Worm (Caenorhabditis elegans) whole organism, young adult: ENCODE data around the gene erd-2.2.

ENCODE experiments used
- B0019.2 ChIP-seq: fragments of 200-800 bp; sonication (Bioruptor generic); conservative IDR thresholded peaks from 2 replicates; pipeline ENCODE4 v1.3.6; 2022; ENCODE audit warnings: missing genetic modification reagents, missing genetic modification characterization, missing compliant biosample characterization
- B0336.3 ChIP-seq: fragments of 200-800 bp; sonication (Bioruptor generic); IDR thresholded peaks from 2 replicates; pipeline ENCODE4 v1.3.6; 2022; ENCODE audit warnings: missing genetic modification characterization, missing compliant biosample characterization
- F33H1.4 ChIP-seq: fragments of 200-800 bp; sonication (Bioruptor generic); IDR thresholded peaks from 2 replicates; pipeline ENCODE4 v1.3.6; 2022; ENCODE audit warnings: missing genetic modification reagents, missing genetic modification characterization, missing compliant biosample characterization
- Y53F4B.3 ChIP-seq: fragments of 200-800 bp; sonication (Bioruptor generic); IDR thresholded peaks from 2 replicates; pipeline ENCODE4 v1.3.6; 2022; ENCODE audit warnings: missing genetic modification reagents, missing genetic modification characterization, missing compliant biosample characterization
- Y53G8AR.9 ChIP-seq: fragments of 200-800 bp; sonication (Bioruptor generic); conservative IDR thresholded peaks from 2 replicates; pipeline ENCODE4 v1.3.6; 2022; ENCODE audit warnings: missing genetic modification reagents, missing genetic modification characterization, missing compliant biosample characterization
- Y67H2A.10 ChIP-seq: fragments of 200-800 bp; sonication (Bioruptor generic); conservative IDR thresholded peaks from 2 replicates; pipeline ENCODE4 v1.3.6; 2022; ENCODE audit warnings: missing genetic modification reagents, missing genetic modification characterization, missing compliant biosample characterization
- Y95B8A.8 ChIP-seq: fragments of 200-800 bp; sonication (Bioruptor generic); IDR thresholded peaks from 2 replicates; pipeline ENCODE4 v1.3.6; 2022; ENCODE audit warnings: missing genetic modification reagents, missing genetic modification characterization, missing compliant biosample characterization
- akir-1 ChIP-seq: fragments of 200-800 bp; sonication (Bioruptor generic); optimal IDR thresholded peaks from 2 replicates; lab custom pipeline; 2018; ENCODE audit warnings: mild to moderate bottlenecking, missing genetic modification characterization, moderate library complexity, missing compliant biosample characterization
- atf-7 ChIP-seq: sonication (generic microtip); optimal IDR thresholded peaks from 2 replicates; lab custom pipeline; 2017; ENCODE audit warnings: mild to moderate bottlenecking, missing genetic modification characterization, missing compliant biosample characterization
- attf-5 ChIP-seq: fragments of 200-800 bp; sonication (Bioruptor generic); optimal IDR thresholded peaks from 2 replicates; lab custom pipeline; 2018; ENCODE audit warnings: mild to moderate bottlenecking, missing genetic modification characterization, missing compliant biosample characterization
- attf-6 ChIP-seq: fragments of 200-800 bp; sonication (Bioruptor generic); IDR thresholded peaks from 2 replicates; pipeline ENCODE4 v1.3.6; 2022; ENCODE audit warnings: missing genetic modification reagents, missing genetic modification characterization, missing compliant biosample characterization
- bed-2 ChIP-seq: fragments of 200-800 bp; sonication (Bioruptor generic); IDR thresholded peaks from 2 replicates; pipeline ENCODE4 v1.3.6; 2022; ENCODE audit warnings: missing genetic modification reagents, missing genetic modification characterization, missing compliant biosample characterization
- ccch-3 ChIP-seq: fragments of 200-800 bp; sonication (Bioruptor generic); optimal IDR thresholded peaks from 2 replicates; lab custom pipeline; 2018; ENCODE audit warnings: mild to moderate bottlenecking, missing genetic modification characterization, missing compliant biosample characterization
- cebp-1 ChIP-seq, 2 experiments: fragments of 200-800 bp in 1 of 2; sonication (Bioruptor generic) in 1 of 2; sonication (generic microtip) in 1 of 2; IDR thresholded peaks in 1 of 2; optimal IDR thresholded peaks in 1 of 2; 2 replicates each; pipeline versions ENCODE4 v1.3.6 to Lab custom; 2017 to 2022; ENCODE audit warnings: missing compliant biosample characterization in 2 of 2, missing genetic modification characterization in 2 of 2, mild to moderate bottlenecking in 1 of 2, missing genetic modification reagents in 1 of 2, moderate library complexity in 1 of 2
- cebp-2 ChIP-seq: fragments of 200-800 bp; sonication (Bioruptor generic); IDR thresholded peaks from 2 replicates; pipeline ENCODE4 v1.3.6; 2022; ENCODE audit warnings: missing genetic modification characterization, missing compliant biosample characterization
- die-1 ChIP-seq: sonication (generic microtip); optimal IDR thresholded peaks from 2 replicates; lab custom pipeline; 2016; ENCODE audit warnings: missing genotype, mild to moderate bottlenecking, missing genetic modification characterization, missing compliant biosample characterization
- dpff-1 ChIP-seq: sonication (generic microtip); optimal IDR thresholded peaks from 2 replicates; lab custom pipeline; 2017; ENCODE audit warnings: mild to moderate bottlenecking, missing genetic modification characterization, missing compliant biosample characterization
- dpl-1 ChIP-seq: fragments of 150-350 bp; optimal IDR thresholded peaks from 2 replicates; lab custom pipeline; 2014; ENCODE audit warnings: missing biosample characterization, missing genetic modification reagents, missing genetic modification characterization
- egl-18 ChIP-seq: fragments of 200-800 bp; sonication (Bioruptor generic); IDR thresholded peaks from 2 replicates; pipeline ENCODE4 v1.3.6; 2022; ENCODE audit warnings: missing genetic modification reagents, missing genetic modification characterization, missing compliant biosample characterization
- egl-44 ChIP-seq: fragments of 200-800 bp; sonication (Bioruptor generic); IDR thresholded peaks from 2 replicates; pipeline ENCODE4 v1.3.6; 2022; ENCODE audit warnings: missing genetic modification reagents, missing genetic modification characterization, missing compliant biosample characterization
- egrh-3 ChIP-seq: fragments of 200-800 bp; sonication (Bioruptor generic); IDR thresholded peaks from 2 replicates; pipeline ENCODE4 v1.3.6; 2022; ENCODE audit warnings: missing genetic modification reagents, missing genetic modification characterization, missing compliant biosample characterization
- fkh-3 ChIP-seq: sonication (generic microtip); optimal IDR thresholded peaks from 2 replicates; lab custom pipeline; 2016; ENCODE audit warnings: mild to moderate bottlenecking, missing genetic modification characterization, missing compliant biosample characterization
- him-1 ChIP-seq: sonication (generic microtip); optimal IDR thresholded peaks from 2 replicates; lab custom pipeline; 2016; ENCODE audit warnings: missing genotype, missing genetic modification reagents, missing genetic modification characterization, missing compliant biosample characterization
- hlh-12 ChIP-seq: sonication (generic microtip); optimal IDR thresholded peaks from 2 replicates; lab custom pipeline; 2016; ENCODE audit warnings: missing genetic modification characterization, missing compliant biosample characterization
- hmg-1.2 ChIP-seq: fragments of 200-800 bp; sonication (Bioruptor generic); IDR thresholded peaks from 2 replicates; pipeline ENCODE4 v1.3.6; 2022; ENCODE audit warnings: missing genetic modification reagents, missing genetic modification characterization, missing compliant biosample characterization
- hmg-20 ChIP-seq: fragments of 200-800 bp; sonication (Bioruptor generic); IDR thresholded peaks from 2 replicates; pipeline ENCODE4 v1.3.6; 2022; ENCODE audit warnings: missing genetic modification reagents, missing genetic modification characterization, missing compliant biosample characterization
- hsf-1 ChIP-seq: fragments of 200-800 bp; sonication (Bioruptor generic); IDR thresholded peaks from 2 replicates; pipeline ENCODE4 v1.3.6; 2022; ENCODE audit warnings: missing genetic modification reagents, missing genetic modification characterization, missing compliant biosample characterization
- lsl-1 ChIP-seq: fragments of 200-800 bp; sonication (Bioruptor generic); optimal IDR thresholded peaks from 2 replicates; lab custom pipeline; 2018; ENCODE audit warnings: mild to moderate bottlenecking, missing genetic modification characterization, moderate library complexity, missing compliant biosample characterization
- lsy-27 ChIP-seq: sonication (generic microtip); optimal IDR thresholded peaks from 2 replicates; lab custom pipeline; 2017; ENCODE audit warnings: missing genetic modification characterization, mild to moderate bottlenecking, missing compliant biosample characterization, antibody characterized with exemption, missing genotype, borderline replicate concordance; ENCODE audit not compliant: insufficient read depth
- madf-10 ChIP-seq: sonication (generic microtip); optimal IDR thresholded peaks from 2 replicates; lab custom pipeline; 2016; ENCODE audit warnings: mild to moderate bottlenecking, missing genetic modification characterization, missing compliant biosample characterization
- madf-3 ChIP-seq: fragments of 200-800 bp; sonication (Bioruptor generic); IDR thresholded peaks from 2 replicates; pipeline ENCODE4 v1.3.6; 2022; ENCODE audit warnings: missing genetic modification reagents, missing genetic modification characterization, missing compliant biosample characterization
- nhr-80 ChIP-seq: sonication (generic microtip); optimal IDR thresholded peaks from 2 replicates; lab custom pipeline; 2016; ENCODE audit warnings: missing genetic modification characterization, missing compliant biosample characterization
- nhr-90 ChIP-seq: sonication (generic microtip); optimal IDR thresholded peaks from 2 replicates; lab custom pipeline; 2016; ENCODE audit warnings: missing genotype, mild to moderate bottlenecking, missing genetic modification characterization, missing compliant biosample characterization
- pha-4 ChIP-seq: fragments of 150-350 bp; sonication (generic microtip); optimal IDR thresholded peaks from 2 replicates; lab custom pipeline; 2014; ENCODE audit warnings: missing biosample characterization, missing genetic modification reagents, missing genetic modification characterization
- rec-8 ChIP-seq, 2 experiments: sonication (generic microtip); optimal IDR thresholded peaks; 2 replicates each; lab custom pipeline; 2016; ENCODE audit warnings: mild to moderate bottlenecking in 2 of 2, missing genetic modification characterization in 2 of 2, missing genetic modification reagents in 2 of 2, missing genotype in 2 of 2, missing biosample characterization in 1 of 2, missing compliant biosample characterization in 1 of 2, moderate library complexity in 1 of 2
- repo-1 ChIP-seq: sonication (generic microtip); optimal IDR thresholded peaks from 2 replicates; lab custom pipeline; 2017; ENCODE audit warnings: mild to moderate bottlenecking, missing genetic modification characterization, missing compliant biosample characterization
- rpc-1 ChIP-seq, 2 experiments: fragments of 150-350 bp in 1 of 2; sonication (generic microtip) in 1 of 2; optimal IDR thresholded peaks; 2 replicates each; lab custom pipeline; 2014 to 2018; ENCODE audit warnings: missing biosample characterization in 1 of 2, missing genetic modification characterization in 1 of 2, missing genetic modification reagents in 1 of 2, missing genotype in 1 of 2
- sdz-38 ChIP-seq: sonication (generic microtip); optimal IDR thresholded peaks from 2 replicates; lab custom pipeline; 2016; ENCODE audit warnings: missing genotype, missing genetic modification characterization, missing compliant biosample characterization
- sea-2 ChIP-seq: fragments of 200-800 bp; sonication (Bioruptor generic); IDR thresholded peaks from 2 replicates; pipeline ENCODE4 v1.3.6; 2022; ENCODE audit warnings: missing genetic modification characterization, missing compliant biosample characterization
- snpc-4 ChIP-seq, 5 experiments: fragments of 150-350 bp in 1 of 5; sonication (generic microtip) in 4 of 5; optimal IDR thresholded peaks; 2 replicates each; lab custom pipeline; 2014 to 2018; ENCODE audit warnings: missing genetic modification characterization in 5 of 5, missing biosample characterization in 3 of 5, antibody characterized with exemption in 2 of 5, mild to moderate bottlenecking in 2 of 5, missing compliant biosample characterization in 2 of 5, missing genotype in 2 of 5, moderate library complexity in 2 of 5, missing genetic modification reagents in 1 of 5
- xnd-1 ChIP-seq: sonication (generic microtip); optimal IDR thresholded peaks from 2 replicates; lab custom pipeline; 2016; ENCODE audit warnings: missing genotype, missing genetic modification reagents, missing genetic modification characterization, missing compliant biosample characterization
- ztf-26 ChIP-seq: sonication (generic microtip); optimal IDR thresholded peaks from 2 replicates; lab custom pipeline; 2017; ENCODE audit warnings: missing genetic modification characterization, missing compliant biosample characterization
- ztf-6 ChIP-seq: fragments of 200-800 bp; sonication (Bioruptor generic); IDR thresholded peaks from 2 replicates; pipeline ENCODE4 v1.3.6; 2022; ENCODE audit warnings: missing genetic modification reagents, missing genetic modification characterization, missing compliant biosample characterization

Gene erd-2.2

DNA sequence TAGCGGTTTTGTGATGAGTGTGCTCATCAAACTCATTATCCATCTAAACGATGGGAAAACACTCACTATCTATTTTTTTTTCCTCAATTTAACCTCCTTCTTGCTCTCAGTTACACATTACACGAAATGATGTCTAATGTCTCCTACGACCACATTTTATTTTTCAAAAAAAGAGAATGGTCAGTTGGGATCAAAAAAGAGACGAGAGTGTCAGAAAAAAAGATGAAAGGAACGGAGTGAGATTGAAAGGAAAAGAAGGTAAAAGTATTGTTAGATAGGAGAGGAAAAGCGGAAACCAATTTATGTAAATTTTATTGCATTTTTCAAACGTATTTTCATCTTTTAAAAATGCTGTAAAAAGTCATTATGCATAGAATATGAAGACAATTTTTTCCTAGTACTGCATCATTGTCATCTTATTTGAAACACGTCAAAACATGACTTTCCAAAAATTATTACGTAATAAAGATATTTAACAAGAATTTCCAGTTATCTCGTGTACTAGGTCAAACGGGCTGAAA is 27.3 kb downstream of the erd-2.2 start:
- no peak for TF ChIP-seq Y53G8AR.9 (GFP tag; lab: Robert Waterston, UW)
- no peak for TF ChIP-seq Y67H2A.10 (GFP tag; lab: Robert Waterston, UW)
- TF ChIP-seq Y95B8A.8 (GFP tag; lab: Robert Waterston, UW): no peak
- no peak for TF ChIP-seq F33H1.4 (GFP tag; lab: Robert Waterston, UW)
- no peak for TF ChIP-seq pha-4 (tag; lab: Kevin White, UChicago)
- no peak for TF ChIP-seq lsl-1 (GFP tag; lab: Kevin White, UChicago)
- no peak for TF ChIP-seq hmg-1.2 (GFP tag; lab: Robert Waterston, UW)
- TF ChIP-seq, all 124 proteins: peak for 0

DNA sequence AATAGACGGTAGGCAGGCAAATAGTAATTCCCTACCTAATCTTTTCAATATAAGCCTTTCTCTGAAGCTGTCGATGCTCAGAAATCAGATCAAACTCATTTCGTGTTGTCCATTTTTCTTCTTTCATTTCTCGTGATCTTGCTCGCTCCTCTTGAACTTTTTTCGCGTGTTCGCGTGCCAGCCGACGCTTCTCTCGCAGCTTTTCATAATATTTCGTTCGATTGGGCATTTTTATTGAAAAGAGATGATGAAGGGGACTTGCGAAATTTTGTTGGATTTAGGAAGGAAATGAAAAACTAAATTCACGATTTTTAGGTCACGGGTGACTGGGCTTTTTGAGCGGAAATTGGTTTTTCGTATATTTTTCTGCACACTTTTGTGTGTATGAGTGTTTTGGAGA is 30.1 kb downstream of the erd-2.2 start, which contains the start of gene EGAP1.1:
Gene EGAP1.1, minus strand, starts transcription at position 229 of the 400 bp plus-strand sequence.
- TF ChIP-seq attf-6 (GFP tag; lab: Robert Waterston, UW): no peak
- peak; percentile 62 for TF ChIP-seq cebp-1 (GFP tag; IDR thresholded peaks at IDR 0.05; lab: Robert Waterston, UW)
- TF ChIP-seq cebp-1 (tag; optimal IDR thresholded peaks at IDR 0.05; lab: Kevin White, UChicago): peak; percentile 88
- peak; percentile 17 for TF ChIP-seq madf-10 (tag; lab: Kevin White, UChicago)
- TF ChIP-seq, all 124 proteins: peak for 2

DNA sequence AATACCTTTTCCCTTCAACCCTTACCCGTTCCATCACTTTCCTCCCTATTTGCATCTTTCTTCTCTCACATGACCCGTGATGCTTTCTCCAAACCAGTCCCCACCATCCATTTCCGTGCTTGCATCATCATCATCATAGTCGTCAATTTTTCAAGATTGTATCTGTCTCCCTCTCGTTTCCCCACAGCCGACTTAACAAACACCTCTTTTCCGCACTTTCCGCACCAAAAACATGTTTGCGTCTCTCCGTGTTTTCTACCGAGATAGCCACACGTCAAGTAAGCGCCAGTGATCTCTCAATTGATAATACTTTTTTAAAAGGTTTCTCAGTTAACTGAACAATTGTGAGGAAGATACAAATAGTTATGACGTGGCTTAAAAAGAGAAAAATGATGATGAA is 31.2 kb downstream of the erd-2.2 start:
- TF ChIP-seq ccch-3 (no peak), B0019.2 (GFP tag; lab: Robert Waterston, UW) (no peak), repo-1 (tag; lab: Kevin White, UChicago) (no peak), cebp-1 (GFP tag; IDR thresholded peaks at IDR 0.05; lab: Robert Waterston, UW) (no peak), cebp-1 (tag; optimal IDR thresholded peaks at IDR 0.05; lab: Kevin White, UChicago) (peak; percentile 72), egl-18 (no peak), die-1 (tag; lab: Kevin White, UChicago) (peak; percentile 36), nhr-80 (tag; lab: Kevin White, UChicago) (peak; percentile 66), snpc-4 (GFP tag; optimal IDR thresholded peaks at IDR 0.05; lab: Kevin White, UChicago) (no peak), snpc-4 (tag; optimal IDR thresholded peaks at IDR 0.05; lab: Kevin White, UChicago) (no peak), cebp-2 (GFP tag; lab: Robert Waterston, UW) (no peak), egrh-3 (GFP tag; lab: Robert Waterston, UW) (no peak), attf-5 (GFP tag; lab: Kevin White, UChicago) (peak; percentile 27), atf-7 (tag; lab: Kevin White, UChicago) (no peak), B0336.3 (GFP tag; lab: Robert Waterston, UW) (no peak), hlh-12 (tag; lab: Kevin White, UChicago) (no peak), lsl-1 (GFP tag; lab: Kevin White, UChicago) (no peak), madf-3 (GFP tag; lab: Robert Waterston, UW) (no peak), sdz-38 (no peak), hsf-1 (no peak), xnd-1 (tag; lab: Kevin White, UChicago) (no peak), bed-2 (GFP tag; lab: Robert Waterston, UW) (no peak), hmg-20 (GFP tag; lab: Robert Waterston, UW) (no peak), Y53F4B.3 (GFP tag; lab: Robert Waterston, UW) (no peak), ztf-26 (peak; percentile 39), hmg-1.2 (GFP tag; lab: Robert Waterston, UW) (no peak), rec-8 (tag; optimal IDR thresholded peaks at IDR 0.05; lab: Kevin White, UChicago) (no peak), fkh-3 (tag; lab: Kevin White, UChicago) (no peak), akir-1 (GFP tag; lab: Kevin White, UChicago) (no peak), rpc-1 (optimal IDR thresholded peaks at IDR 0.05; lab: Kevin White, UChicago) (no peak), rpc-1 (tag; optimal IDR thresholded peaks at IDR 0.05; lab: Kevin White, UChicago) (no peak), dpl-1 (GFP tag; lab: Kevin White, UChicago) (no peak), egl-44 (GFP tag; lab: Robert Waterston, UW) (no peak), ztf-6 (no peak), lsy-27 (tag; lab: Kevin White, UChicago) (no peak), him-1 (tag; lab: Kevin White, UChicago) (no peak), sea-2 (GFP tag; lab: Robert Waterston, UW) (no peak), Y67H2A.10 (GFP tag; lab: Robert Waterston, UW) (no peak), nhr-90 (tag; lab: Kevin White, UChicago) (no peak), dpff-1 (tag; lab: Kevin White, UChicago) (no peak)
